Fruit fly (Drosophila melanogaster) whole organism, embryonic: Measurements from ENCODE around the gene CG15717.

Experiments
- B-H2 ChIP-seq: fragments of 200-800 bp; sonication (Bioruptor generic); optimal IDR thresholded peaks from 2 replicates; lab custom pipeline; 2018; ENCODE audit warnings: missing biosample characterization, mild to moderate bottlenecking, missing genetic modification characterization
- Blimp-1 ChIP-seq: fragments of 200-800 bp; sonication (Bioruptor generic); optimal IDR thresholded peaks from 3 replicates; lab custom pipeline; 2018; ENCODE audit warnings: missing biosample characterization, missing genetic modification characterization, mild to moderate bottlenecking, moderate library complexity, missing genetic modification reagents
- CG11093 ChIP-seq: fragments of 200-800 bp; sonication (Bioruptor generic); IDR thresholded peaks from 3 replicates; pipeline ENCODE4 v1.3.6; 2022; ENCODE audit warnings: missing biosample characterization, missing genetic modification characterization
- CG11504 ChIP-seq: fragments of 200-800 bp; sonication (Bioruptor generic); optimal IDR thresholded peaks from 3 replicates; lab custom pipeline; 2019; ENCODE audit warnings: missing biosample characterization, mild to moderate bottlenecking, missing genetic modification characterization, moderate library complexity
- CG13624 ChIP-seq: fragments of 200-800 bp; sonication (Bioruptor generic); optimal IDR thresholded peaks from 2 replicates; lab custom pipeline; 2016; ENCODE audit warnings: missing biosample characterization, missing genetic modification characterization
- CG14014 ChIP-seq: fragments of 200-800 bp; sonication (Bioruptor generic); IDR thresholded peaks from 2 replicates; pipeline ENCODE4 v1.3.6; 2022; ENCODE audit warnings: missing biosample characterization, missing genetic modification characterization
- CG14441 ChIP-seq: fragments of 200-800 bp; sonication (Bioruptor generic); IDR thresholded peaks from 2 replicates; pipeline ENCODE4 v1.3.6; 2022; ENCODE audit warnings: missing biosample characterization, missing genetic modification characterization
- CG14667 ChIP-seq: fragments of 200-800 bp; sonication (Bioruptor generic); IDR thresholded peaks from 2 replicates; pipeline ENCODE4 v1.3.6; 2022; ENCODE audit warnings: missing biosample characterization, missing genetic modification characterization
- CG1529 ChIP-seq: fragments of 200-800 bp; sonication (Bioruptor generic); optimal IDR thresholded peaks from 3 replicates; lab custom pipeline; 2018; ENCODE audit warnings: missing biosample characterization, missing genetic modification characterization
- CG1602 ChIP-seq: fragments of 200-800 bp; sonication (Bioruptor generic); optimal IDR thresholded peaks from 3 replicates; lab custom pipeline; 2016; ENCODE audit warnings: missing biosample characterization, missing genetic modification characterization
- CG16863 ChIP-seq: fragments of 200-800 bp; sonication (Bioruptor generic); optimal IDR thresholded peaks from 3 replicates; lab custom pipeline; 2016; ENCODE audit warnings: missing biosample characterization, missing genetic modification characterization
- CG17359 ChIP-seq: fragments of 200-800 bp; sonication (Bioruptor generic); optimal IDR thresholded peaks from 3 replicates; lab custom pipeline; 2018; ENCODE audit warnings: missing biosample characterization, mild to moderate bottlenecking, missing genetic modification characterization, moderate library complexity
- CG17912 ChIP-seq: fragments of 200-800 bp; sonication (Bioruptor generic); optimal IDR thresholded peaks from 2 replicates; lab custom pipeline; 2018; ENCODE audit warnings: missing biosample characterization, mild to moderate bottlenecking, missing genetic modification characterization
- CG1832 ChIP-seq: fragments of 200-800 bp; sonication (Bioruptor generic); optimal IDR thresholded peaks from 2 replicates; lab custom pipeline; 2017; ENCODE audit warnings: missing biosample characterization, mild to moderate bottlenecking, missing genetic modification characterization, inconsistent platforms
- CG2202 ChIP-seq: fragments of 200-800 bp; sonication (Bioruptor generic); optimal IDR thresholded peaks from 2 replicates; lab custom pipeline; 2018; ENCODE audit warnings: missing biosample characterization, mild to moderate bottlenecking, missing genetic modification characterization
- CG30403 ChIP-seq: fragments of 200-800 bp; sonication (Bioruptor generic); optimal IDR thresholded peaks from 3 replicates; lab custom pipeline; 2016; ENCODE audit warnings: missing biosample characterization, missing genetic modification characterization
- CG31388 ChIP-seq: fragments of 200-800 bp; sonication (Bioruptor generic); optimal IDR thresholded peaks from 2 replicates; lab custom pipeline; 2016; ENCODE audit warnings: missing biosample characterization, missing genetic modification characterization
- CG3726 ChIP-seq: fragments of 200-800 bp; sonication (Bioruptor generic); IDR thresholded peaks from 3 replicates; pipeline ENCODE4, ENCODE4 v1.3.6; 2022; ENCODE audit warnings: missing biosample characterization, missing genetic modification characterization
- CG4328 ChIP-seq: fragments of 200-800 bp; sonication (Bioruptor generic); optimal IDR thresholded peaks from 3 replicates; lab custom pipeline; 2017; ENCODE audit warnings: missing biosample characterization, missing genetic modification reagents, missing genetic modification characterization
- CG4707 ChIP-seq: fragments of 200-800 bp; sonication (Bioruptor generic); optimal IDR thresholded peaks from 2 replicates; lab custom pipeline; 2018; ENCODE audit warnings: missing biosample characterization, mild to moderate bottlenecking, missing genetic modification characterization, moderate library complexity
- CG5245 ChIP-seq: fragments of 200-800 bp; sonication (Bioruptor generic); optimal IDR thresholded peaks from 3 replicates; lab custom pipeline; 2016; ENCODE audit warnings: missing biosample characterization, missing genetic modification characterization
- CG6689 ChIP-seq: fragments of 200-800 bp; sonication (Bioruptor generic); IDR thresholded peaks from 2 replicates; pipeline ENCODE4 v1.3.6; 2022; ENCODE audit warnings: missing biosample characterization, missing genetic modification characterization
- CG6791 ChIP-seq: fragments of 200-800 bp; sonication (Bioruptor generic); IDR thresholded peaks from 3 replicates; pipeline ENCODE4 v1.3.6; 2022; ENCODE audit warnings: missing biosample characterization, missing genetic modification characterization; ENCODE audit not compliant: partially characterized antibody
- CG6854 ChIP-seq: fragments of 200-800 bp; sonication (Bioruptor generic); optimal IDR thresholded peaks from 3 replicates; lab custom pipeline; 2017; ENCODE audit warnings: missing biosample characterization, mild to moderate bottlenecking, missing genetic modification characterization
- CG9215 ChIP-seq: fragments of 200-800 bp; sonication (Bioruptor generic); IDR thresholded peaks from 2 replicates; pipeline ENCODE4 v1.3.6; 2022; ENCODE audit warnings: missing biosample characterization, missing genetic modification characterization
- CG9797 ChIP-seq: fragments of 200-800 bp; sonication (Bioruptor generic); optimal IDR thresholded peaks from 3 replicates; lab custom pipeline; 2018; ENCODE audit warnings: missing biosample characterization, mild to moderate bottlenecking, missing genetic modification characterization
- CHES-1-like ChIP-seq: fragments of 200-800 bp; sonication (Bioruptor generic); optimal IDR thresholded peaks from 2 replicates; lab custom pipeline; 2016; ENCODE audit warnings: missing biosample characterization, missing genetic modification characterization
- Mad ChIP-seq: fragments of 200-800 bp; sonication (Bioruptor generic); optimal IDR thresholded peaks from 2 replicates; lab custom pipeline; 2016; ENCODE audit warnings: missing biosample characterization, missing genetic modification characterization
- Opbp ChIP-seq: fragments of 200-800 bp; sonication (Bioruptor generic); IDR thresholded peaks from 3 replicates; pipeline ENCODE4 v1.3.6; 2022; ENCODE audit warnings: missing biosample characterization, missing genetic modification characterization; ENCODE audit not compliant: partially characterized antibody
- Rx ChIP-seq: fragments of 200-800 bp; sonication (Bioruptor generic); IDR thresholded peaks from 2 replicates; pipeline ENCODE4 v1.3.6; 2022; ENCODE audit warnings: missing biosample characterization, missing genetic modification characterization
- Trl ChIP-seq, 3 experiments: fragments of >200 bp in 2 of 3; fragments of 200-800 bp in 1 of 3; sonication (Bioruptor generic) in 1 of 3; optimal IDR thresholded peaks; 2 replicates in 1 of 3; 3 replicates in 2 of 3; lab custom pipeline; 2016 to 2017; ENCODE audit warnings: missing biosample characterization in 1 of 3, missing genetic modification characterization in 1 of 3
- Xrp1 ChIP-seq: fragments of 200-800 bp; sonication (Bioruptor generic); IDR thresholded peaks from 2 replicates; pipeline ENCODE4 v1.3.6; 2022; ENCODE audit warnings: missing biosample characterization, missing genetic modification characterization
- dan ChIP-seq: fragments of 200-800 bp; sonication (Bioruptor generic); IDR thresholded peaks from 2 replicates; pipeline ENCODE4 v1.3.6; 2022; ENCODE audit warnings: missing biosample characterization, missing genetic modification characterization
- dmrt99B ChIP-seq: fragments of 200-800 bp; sonication (Bioruptor generic); optimal IDR thresholded peaks from 2 replicates; lab custom pipeline; 2018; ENCODE audit warnings: missing biosample characterization, mild to moderate bottlenecking, missing genetic modification characterization, moderate library complexity
- fd96Cb ChIP-seq: fragments of 200-800 bp; sonication (Bioruptor generic); optimal IDR thresholded peaks from 2 replicates; lab custom pipeline; 2018; ENCODE audit warnings: missing biosample characterization, mild to moderate bottlenecking, missing genetic modification characterization, moderate library complexity
- gsb-n ChIP-seq: fragments of 200-800 bp; sonication (Bioruptor generic); optimal IDR thresholded peaks from 3 replicates; lab custom pipeline; 2018; ENCODE audit warnings: missing biosample characterization, mild to moderate bottlenecking, missing genetic modification characterization
- onecut ChIP-seq: fragments of 200-800 bp; sonication (Bioruptor generic); IDR thresholded peaks from 2 replicates; pipeline ENCODE4 v1.3.6; 2022; ENCODE audit warnings: missing biosample characterization, missing genetic modification characterization
- otp ChIP-seq: fragments of 200-800 bp; sonication (Bioruptor generic); IDR thresholded peaks from 3 replicates; pipeline ENCODE4, ENCODE4 v1.3.6; 2022; ENCODE audit warnings: missing biosample characterization, missing genetic modification characterization
- pan ChIP-seq, 4 experiments: fragments of >200 bp in 3 of 4; fragments of 200-800 bp in 1 of 4; sonication (Bioruptor generic) in 1 of 4; optimal IDR thresholded peaks in 3 of 4; IDR thresholded peaks in 1 of 4; 2 replicates each; pipeline versions ENCODE4 v1.3.6 to Lab custom; 2017 to 2022; ENCODE audit warnings: missing biosample characterization in 2 of 4, missing genetic modification characterization in 2 of 4, mixed read lengths in 1 of 4
- pzg ChIP-seq: fragments of 200-800 bp; sonication (Bioruptor generic); optimal IDR thresholded peaks from 3 replicates; lab custom pipeline; 2018; ENCODE audit warnings: missing biosample characterization, mild to moderate bottlenecking, missing genetic modification characterization, moderate library complexity
- rib ChIP-seq: fragments of 200-800 bp; sonication (Bioruptor generic); IDR thresholded peaks from 2 replicates; pipeline ENCODE4 v1.3.6; 2022; ENCODE audit warnings: missing biosample characterization, missing genetic modification characterization
- salm ChIP-seq: fragments of 200-800 bp; sonication (Bioruptor generic); optimal IDR thresholded peaks from 2 replicates; lab custom pipeline; 2018; ENCODE audit warnings: missing biosample characterization, mild to moderate bottlenecking, missing genetic modification characterization
- sima ChIP-seq: fragments of 200-800 bp; sonication (Bioruptor generic); optimal IDR thresholded peaks from 2 replicates; lab custom pipeline; 2016; ENCODE audit warnings: missing biosample characterization, missing genetic modification characterization
- sqz ChIP-seq: fragments of 200-800 bp; sonication (Bioruptor generic); optimal IDR thresholded peaks from 3 replicates; lab custom pipeline; 2018; ENCODE audit warnings: missing biosample characterization, mild to moderate bottlenecking, missing genetic modification characterization
- stc ChIP-seq: fragments of 200-800 bp; sonication (Bioruptor generic); IDR thresholded peaks from 2 replicates; pipeline ENCODE4 v1.3.6; 2022; ENCODE audit warnings: missing biosample characterization, missing genetic modification characterization
- stwl ChIP-seq: fragments of 200-800 bp; sonication (Bioruptor generic); optimal IDR thresholded peaks from 3 replicates; lab custom pipeline; 2018; ENCODE audit warnings: missing biosample characterization, mild to moderate bottlenecking, missing genetic modification characterization, moderate library complexity
- trh ChIP-seq: fragments of 200-800 bp; sonication (Bioruptor generic); optimal IDR thresholded peaks from 2 replicates; lab custom pipeline; 2016; ENCODE audit warnings: missing biosample characterization, missing genetic modification characterization
- vvl ChIP-seq: fragments of 200-800 bp; sonication (Bioruptor generic); IDR thresholded peaks from 2 replicates; pipeline ENCODE4 v1.3.6; 2022; ENCODE audit warnings: missing biosample characterization, missing genetic modification characterization

CG15717 gene

dm6 chrX:13127973-13128749, 591 bp upstream of the CG15717 start (continued):
- TF ChIP-seq CG6854 (GFP tag; lab: Kevin White, UChicago), result no peak
- peak in 1 of 2 experiments; percentile 20 for TF ChIP-seq Trl (optimal IDR thresholded peaks at IDR 0.05; lab: Kevin White, UChicago)
- peak; percentile 1 for TF ChIP-seq Trl (GFP tag; optimal IDR thresholded peaks at IDR 0.05; lab: Kevin White, UChicago)
- no peak for TF ChIP-seq CG4328 (GFP tag; lab: Kevin White, UChicago)
- TF ChIP-seq CG31388 (GFP tag; lab: Kevin White, UChicago), result no peak
- TF ChIP-seq CG9215 (GFP tag; lab: Robert Waterston, UW), result no peak
- peak; percentile 63 for TF ChIP-seq sqz (GFP tag; lab: Kevin White, UChicago)
- 0 out of 3 replicates have a peak, but pooled peaks have one; percentile 31 for TF ChIP-seq CG6791 (GFP tag; lab: Robert Waterston, UW)
- peak; percentile 34; the same call in 1 of the 2 replicates for TF ChIP-seq CG14667
- no peak for TF ChIP-seq salm
- peak; percentile 45; the same call in 1 of the 3 replicates for TF ChIP-seq otp
- peak; percentile 33 for TF ChIP-seq CG17359 (tag; lab: Kevin White, UChicago)
- TF ChIP-seq CG3726 (GFP tag; lab: Robert Waterston, UW), result no peak
- peak; percentile 30 for TF ChIP-seq fd96Cb (tag; lab: Kevin White, UChicago)
- TF ChIP-seq onecut, result 0 out of 2 replicates have a peak, but pooled peaks have one; percentile 18
- TF ChIP-seq CG4707 (GFP tag; lab: Kevin White, UChicago), result peak; percentile 6
- peak; percentile 19; the same call in 1 of the 2 replicates for TF ChIP-seq CG14014 (GFP tag; lab: Robert Waterston, UW)
- peak; percentile 2 for TF ChIP-seq CHES-1-like (GFP tag; lab: Kevin White, UChicago)
- 0 out of 2 replicates have a peak, but pooled peaks have one; percentile 24 for TF ChIP-seq CG6689 (GFP tag; lab: Robert Waterston, UW)
- no peak for TF ChIP-seq CG17912 (GFP tag; lab: Kevin White, UChicago)
- peak; percentile 23 for TF ChIP-seq CG11504 (tag; lab: Kevin White, UChicago)
- TF ChIP-seq dan (GFP tag; lab: Robert Waterston, UW), result no peak
- peak; percentile 32 for TF ChIP-seq CG2202 (tag; lab: Kevin White, UChicago)
- peak; percentile 74 for TF ChIP-seq CG1832 (GFP tag; lab: Kevin White, UChicago)
- no peak for TF ChIP-seq pan (optimal IDR thresholded peaks at IDR 0.05; lab: Kevin White, UChicago)
- peak in 1 of 2 experiments; percentile 30 for TF ChIP-seq pan (GFP tag; optimal IDR thresholded peaks at IDR 0.05 in 1 of 2, IDR thresholded peaks at IDR 0.05 in 1 of 2)
- no peak for TF ChIP-seq CG1529 (GFP tag; lab: Kevin White, UChicago)
- peak; percentile 12 for TF ChIP-seq CG5245 (GFP tag; lab: Kevin White, UChicago)
- peak; percentile 36 for TF ChIP-seq dmrt99B (tag; lab: Kevin White, UChicago)
- peak; percentile 72 for TF ChIP-seq vvl (GFP tag; lab: Robert Waterston, UW)
- peak; percentile 84 for TF ChIP-seq Blimp-1 (GFP tag; lab: Kevin White, UChicago)
- peak; percentile 66 for TF ChIP-seq CG16863 (GFP tag; lab: Kevin White, UChicago)
- TF ChIP-seq stc, result 0 out of 2 replicates have a peak, but pooled peaks have one; percentile 27
- no peak for TF ChIP-seq Mad (GFP tag; lab: Kevin White, UChicago)
- TF ChIP-seq Opbp (GFP tag; lab: Robert Waterston, UW), result peak; percentile 47; the same call in 1 of the 3 replicates
- peak; percentile 1 for TF ChIP-seq gsb-n (tag; lab: Kevin White, UChicago)
- no peak for TF ChIP-seq CG9797
- peak; percentile 76 for TF ChIP-seq Xrp1
- no peak for TF ChIP-seq trh (GFP tag; lab: Kevin White, UChicago)
- peak; percentile 27 for TF ChIP-seq CG1602 (GFP tag; lab: Kevin White, UChicago)
- no peak for TF ChIP-seq pzg (GFP tag; lab: Kevin White, UChicago)
- no peak for TF ChIP-seq B-H2 (GFP tag; lab: Kevin White, UChicago)
- TF ChIP-seq CG14441, result 0 out of 2 replicates have a peak, but pooled peaks have one; percentile 20
- peak; percentile 37; the same call in 1 of the 2 replicates for TF ChIP-seq rib
- no peak for TF ChIP-seq CG13624 (GFP tag; lab: Kevin White, UChicago)
- no peak for TF ChIP-seq sima (GFP tag; lab: Kevin White, UChicago)
- peak; percentile 55 for TF ChIP-seq CG30403 (GFP tag; lab: Kevin White, UChicago)
- no peak for TF ChIP-seq Rx
- no peak for TF ChIP-seq CG11093 (GFP tag; lab: Robert Waterston, UW)
- peak; percentile 22 for TF ChIP-seq stwl (tag; lab: Kevin White, UChicago)
